Fruit fly (Drosophila melanogaster): ENCODE results near the gene CG15465.

CG15465 gene

DNA sequence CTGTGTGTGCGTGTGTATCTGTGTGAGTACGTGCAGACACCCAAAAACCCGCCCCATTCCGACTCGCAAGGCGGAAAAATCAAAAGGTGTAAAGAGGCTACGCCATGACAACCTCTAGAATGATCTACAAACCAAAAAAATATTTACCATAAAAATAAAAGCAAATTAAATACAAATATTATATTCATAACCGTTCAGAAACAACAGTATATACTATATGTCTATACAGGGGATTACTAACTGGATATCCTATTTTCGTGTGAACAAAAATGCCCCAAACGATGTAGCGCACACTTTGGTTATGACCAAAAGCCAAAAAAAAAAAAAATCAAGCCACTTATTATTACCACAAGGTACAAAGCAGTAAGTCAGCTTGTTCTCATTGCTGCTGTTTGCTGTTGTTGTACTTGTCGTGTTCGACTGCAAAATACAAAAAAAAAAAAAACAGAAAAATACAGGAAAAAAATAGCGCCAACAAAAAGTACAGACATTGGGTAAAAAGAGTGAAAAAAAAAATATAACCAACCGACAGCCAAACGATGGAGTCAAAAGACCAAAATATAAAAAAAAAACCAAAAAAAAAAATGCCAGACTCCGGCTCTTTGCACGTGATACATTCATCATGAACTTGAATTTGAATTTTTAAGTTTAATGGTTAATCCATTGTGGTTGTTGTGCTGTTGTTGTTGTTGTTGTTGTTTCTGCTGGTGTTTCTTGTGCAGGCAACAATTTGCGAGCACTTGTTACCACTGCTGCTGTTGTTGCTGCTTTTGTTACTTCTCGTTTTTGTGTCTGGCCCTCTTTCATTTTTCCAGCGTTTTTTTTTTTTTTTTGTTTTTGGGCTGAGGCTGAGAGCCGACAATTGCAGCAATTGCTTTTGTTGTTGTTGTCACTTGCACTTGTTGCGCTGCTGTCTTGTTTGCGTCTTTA is 43.8 kb upstream of the CG15465 start:
- TF ChIP-seq Aef1 (GFP tag; IDR thresholded peaks at IDR 0.05) (peak; percentile 82), H2.0 (GFP tag; IDR thresholded peaks at IDR 0.05) (peak; percentile 81), CG14441 (GFP tag; IDR thresholded peaks at IDR 0.05) (peak; percentile 86), lov (optimal IDR thresholded peaks at IDR 0.05) (no peak), lov (GFP tag; IDR thresholded peaks at IDR 0.05) (0 out of 3 replicates have a peak, but pooled peaks have one; percentile 29), sd (tag; optimal IDR thresholded peaks at IDR 0.05) (peak; percentile 18), HLH3B (GFP tag; IDR thresholded peaks at IDR 0.05) (peak; percentile 79), danr (GFP tag; IDR thresholded peaks at IDR 0.05) (0 out of 2 replicates have a peak, but pooled peaks have one; percentile 38), maf-S (GFP tag; optimal IDR thresholded peaks at IDR 0.05) (no peak), emc (GFP tag; optimal IDR thresholded peaks at IDR 0.05) (no peak), ato (GFP tag; IDR thresholded peaks at IDR 0.05; ENCODE audit: partially characterized antibody) (no peak), CG4404 (GFP tag; IDR thresholded peaks at IDR 0.05) (peak; percentile 63), CG6654 (GFP tag; optimal IDR thresholded peaks at IDR 0.05) (no peak), CG1024 (GFP tag; IDR thresholded peaks at IDR 0.05) (peak; percentile 44; the same call in 1 of the 2 replicates), CG11093 (GFP tag; IDR thresholded peaks at IDR 0.05) (peak; percentile 62; the same call in 1 of the 3 replicates), grn (GFP tag; optimal IDR thresholded peaks at IDR 0.05) (no peak), tup (GFP tag; optimal IDR thresholded peaks at IDR 0.05) (peak; percentile 20), sens (GFP tag) (peak; percentile 85), slbo (GFP tag; IDR thresholded peaks at IDR 0.05) (peak; percentile 88), CG6854 (GFP tag; optimal IDR thresholded peaks at IDR 0.05) (peak; percentile 25), org-1 (GFP tag; optimal IDR thresholded peaks at IDR 0.05) (peak; percentile 39), sim (GFP tag; IDR thresholded peaks at IDR 0.05) (no peak), Max (GFP tag; optimal IDR thresholded peaks at IDR 0.05) (peak; percentile 11), mirr (GFP tag; optimal IDR thresholded peaks at IDR 0.05) (no peak), CG14667 (GFP tag; IDR thresholded peaks at IDR 0.05) (peak; percentile 65), CG1233 (GFP tag; optimal IDR thresholded peaks at IDR 0.05) (peak; percentile 41), Side (GFP tag; optimal IDR thresholded peaks at IDR 0.05) (peak; percentile 10), trh (GFP tag; optimal IDR thresholded peaks at IDR 0.05) (peak; percentile 29), nau (GFP tag; optimal IDR thresholded peaks at IDR 0.05) (peak; percentile 19), Dek (tag; optimal IDR thresholded peaks at IDR 0.05) (peak; percentile 68), sqz (GFP tag; optimal IDR thresholded peaks at IDR 0.05) (peak; percentile 36), Oaz (GFP tag; IDR thresholded peaks at IDR 0.05) (peak; percentile 79), CG9727 (GFP tag; optimal IDR thresholded peaks at IDR 0.05) (peak; percentile 49), Rfx (GFP tag; IDR thresholded peaks at IDR 0.05) (peak; percentile 89), CG1603 (tag; optimal IDR thresholded peaks at IDR 0.05) (peak; percentile 17), Dip3 (GFP tag; optimal IDR thresholded peaks at IDR 0.05) (peak; percentile 42), caup (GFP tag; optimal IDR thresholded peaks at IDR 0.05; ENCODE audit: severe bottlenecking) (peak; percentile 45), CG7745 (tag; optimal IDR thresholded peaks at IDR 0.05) (no peak), CG11695 (GFP tag; IDR thresholded peaks at IDR 0.05) (peak; percentile 86), Hr3 (GFP tag; optimal IDR thresholded peaks at IDR 0.05) (peak; percentile 32), CG13624 (GFP tag; optimal IDR thresholded peaks at IDR 0.05) (peak; percentile 25), az2 (GFP tag; optimal IDR thresholded peaks at IDR 0.05) (peak; percentile 24), jumu (GFP tag; optimal IDR thresholded peaks at IDR 0.05) (peak; percentile 2), dati (GFP tag; IDR thresholded peaks at IDR 0.05) (peak; percentile 45; the same call in 1 of the 2 replicates), Eip74EF (GFP tag; optimal IDR thresholded peaks at IDR 0.05) (peak in 1 of 2 experiments; percentile 60), chinmo (GFP tag; IDR thresholded peaks at IDR 0.05; ENCODE audit: partially characterized antibody) (0 out of 4 replicates have a peak, but pooled peaks have one; percentile 24), CG4730 (GFP tag; IDR thresholded peaks at IDR 0.05) (peak; percentile 79), CG10321 (GFP tag; IDR thresholded peaks at IDR 0.05) (0 out of 2 replicates have a peak, but pooled peaks have one; percentile 35), nmo (GFP tag; optimal IDR thresholded peaks at IDR 0.05) (peak; percentile 80)
